Fruit fly (Drosophila melanogaster) whole organism, embryonic: ENCODE measurements around the gene Or65a.

Experiments
- Aef1 ChIP-seq: fragments of 200-800 bp; sonication (Bioruptor generic); IDR thresholded peaks from 3 replicates; pipeline ENCODE4 v1.3.6; 2022; ENCODE audit warnings: missing biosample characterization, missing genetic modification characterization
- Atf-2 ChIP-seq: fragments of 200-800 bp; sonication (Bioruptor generic); optimal IDR thresholded peaks from 2 replicates; lab custom pipeline; 2016; ENCODE audit warnings: missing biosample characterization, missing genetic modification characterization
- Awh ChIP-seq: fragments of 200-800 bp; sonication (Bioruptor generic); IDR thresholded peaks from 2 replicates; pipeline ENCODE4, ENCODE4 v1.3.6; 2022; ENCODE audit warnings: missing biosample characterization, missing genetic modification characterization
- B-H1 ChIP-seq: fragments of 200-800 bp; sonication (Bioruptor generic); IDR thresholded peaks from 3 replicates; pipeline ENCODE4 v1.3.6; 2022; ENCODE audit warnings: missing biosample characterization, missing genetic modification characterization
- Blimp-1 ChIP-seq: fragments of 200-800 bp; sonication (Bioruptor generic); optimal IDR thresholded peaks from 3 replicates; lab custom pipeline; 2018; ENCODE audit warnings: missing biosample characterization, missing genetic modification characterization, mild to moderate bottlenecking, moderate library complexity, missing genetic modification reagents
- CG10979 ChIP-seq: fragments of 200-800 bp; sonication (Bioruptor generic); optimal IDR thresholded peaks from 2 replicates; lab custom pipeline; 2018; ENCODE audit warnings: missing biosample characterization, mild to moderate bottlenecking, missing genetic modification characterization, moderate library complexity
- CG12659 ChIP-seq: fragments of 200-800 bp; sonication (Bioruptor generic); optimal IDR thresholded peaks from 3 replicates; lab custom pipeline; 2017; ENCODE audit warnings: mild to moderate bottlenecking, missing biosample characterization, missing genetic modification reagents, missing genetic modification characterization
- CG15696 ChIP-seq: fragments of 200-800 bp; sonication (Bioruptor generic); optimal IDR thresholded peaks from 2 replicates; lab custom pipeline; 2019; ENCODE audit warnings: missing biosample characterization, mild to moderate bottlenecking, missing genetic modification characterization, moderate library complexity
- CG2712 ChIP-seq: fragments of 200-800 bp; optimal IDR thresholded peaks from 3 replicates; lab custom pipeline; 2019; ENCODE audit warnings: missing biosample characterization, mild to moderate bottlenecking, missing genetic modification characterization, moderate library complexity
- CG2889 ChIP-seq: fragments of 200-800 bp; sonication (Bioruptor generic); IDR thresholded peaks from 3 replicates; pipeline ENCODE4 v1.3.6; 2022; ENCODE audit warnings: missing biosample characterization, missing genetic modification characterization
- CG4328 ChIP-seq: fragments of 200-800 bp; sonication (Bioruptor generic); optimal IDR thresholded peaks from 3 replicates; lab custom pipeline; 2017; ENCODE audit warnings: missing biosample characterization, missing genetic modification reagents, missing genetic modification characterization
- CG4404 ChIP-seq: fragments of 200-800 bp; sonication (Bioruptor generic); IDR thresholded peaks from 2 replicates; pipeline ENCODE4 v1.3.6; 2022; ENCODE audit warnings: missing biosample characterization, missing genetic modification characterization
- D19B ChIP-seq: fragments of 200-800 bp; sonication (Bioruptor generic); optimal IDR thresholded peaks from 2 replicates; lab custom pipeline; 2017; ENCODE audit warnings: missing biosample characterization, mild to moderate bottlenecking, missing genetic modification characterization
- Dfd ChIP-seq, 2 experiments: fragments of >200 bp; optimal IDR thresholded peaks; 2 replicates each; lab custom pipeline; 2017; ENCODE audit warnings: missing biosample characterization in 2 of 2, missing genetic modification characterization in 2 of 2
- Dip2 ChIP-seq: fragments of 200-800 bp; sonication (Bioruptor generic); IDR thresholded peaks from 2 replicates; pipeline ENCODE4 v1.3.6; 2022; ENCODE audit warnings: missing biosample characterization, missing genetic modification characterization
- Doc2 ChIP-seq: fragments of 200-800 bp; sonication (Bioruptor generic); IDR thresholded peaks from 2 replicates; pipeline ENCODE4 v1.3.6; 2022; ENCODE audit warnings: missing biosample characterization, missing genetic modification characterization
- Drgx ChIP-seq: fragments of 200-800 bp; sonication (Bioruptor generic); IDR thresholded peaks from 2 replicates; pipeline ENCODE4 v1.3.6; 2022; ENCODE audit warnings: missing biosample characterization, missing genetic modification characterization
- Ets65A ChIP-seq: fragments of 200-800 bp; sonication (Bioruptor generic); peaks from one replicate; lab custom pipeline; 2016; ENCODE audit warnings: missing biosample characterization, missing genetic modification characterization
- HHEX ChIP-seq: fragments of 200-800 bp; sonication (Bioruptor generic); optimal IDR thresholded peaks from 3 replicates; lab custom pipeline; 2017; ENCODE audit warnings: missing biosample characterization, mild to moderate bottlenecking, missing genetic modification characterization, missing genetic modification reagents
- Hey ChIP-seq: fragments of 200-800 bp; sonication (Bioruptor generic); optimal IDR thresholded peaks from 3 replicates; lab custom pipeline; 2018; ENCODE audit warnings: missing biosample characterization, mild to moderate bottlenecking, missing genetic modification characterization
- HmgZ ChIP-seq: fragments of 200-800 bp; sonication (Bioruptor generic); optimal IDR thresholded peaks from 2 replicates; lab custom pipeline; 2018; ENCODE audit warnings: missing biosample characterization, mild to moderate bottlenecking, missing genetic modification characterization
- Mes4 ChIP-seq: fragments of 200-800 bp; sonication (Bioruptor generic); optimal IDR thresholded peaks from 2 replicates; lab custom pipeline; 2016; ENCODE audit warnings: missing biosample characterization, missing genetic modification characterization
- NC2β ChIP-seq: fragments of 200-800 bp; sonication (Bioruptor generic); optimal IDR thresholded peaks from 2 replicates; lab custom pipeline; 2016; ENCODE audit warnings: missing biosample characterization, missing genetic modification characterization
- Xrp1 ChIP-seq: fragments of 200-800 bp; sonication (Bioruptor generic); IDR thresholded peaks from 2 replicates; pipeline ENCODE4 v1.3.6; 2022; ENCODE audit warnings: missing biosample characterization, missing genetic modification characterization
- al ChIP-seq: fragments of 200-800 bp; sonication (Bioruptor generic); IDR thresholded peaks from 2 replicates; pipeline ENCODE4 v1.3.6; 2022; ENCODE audit warnings: missing biosample characterization, missing genetic modification characterization
- bowl ChIP-seq: fragments of 200-800 bp; sonication (Bioruptor generic); IDR thresholded peaks from 2 replicates; pipeline ENCODE4 v1.3.6; 2022; ENCODE audit warnings: missing biosample characterization, missing genetic modification characterization
- bsh ChIP-seq, 2 experiments: fragments of 200-800 bp; sonication (Bioruptor generic); optimal IDR thresholded peaks; 2 replicates each; lab custom pipeline; 2017 to 2018; ENCODE audit warnings: mild to moderate bottlenecking in 2 of 2, missing biosample characterization in 2 of 2, missing genetic modification characterization in 2 of 2, moderate library complexity in 1 of 2
- crp ChIP-seq, 2 experiments: fragments of 200-800 bp; sonication (Bioruptor generic); optimal IDR thresholded peaks; 2 replicates in 1 of 2; 3 replicates in 1 of 2; lab custom pipeline; 2017; ENCODE audit warnings: missing biosample characterization in 2 of 2, missing genetic modification characterization in 2 of 2, mild to moderate bottlenecking in 1 of 2, moderate library complexity in 1 of 2
- dmrt11E ChIP-seq: fragments of 200-800 bp; sonication (Bioruptor generic); optimal IDR thresholded peaks from 3 replicates; lab custom pipeline; 2018; ENCODE audit warnings: missing biosample characterization, mild to moderate bottlenecking, missing genetic modification characterization, moderate library complexity
- eyg ChIP-seq: fragments of 200-800 bp; sonication (Bioruptor generic); optimal IDR thresholded peaks from 3 replicates; lab custom pipeline; 2016; ENCODE audit warnings: missing biosample characterization, missing genetic modification characterization
- gem ChIP-seq: fragments of 200-800 bp; sonication (Bioruptor generic); optimal IDR thresholded peaks from 2 replicates; lab custom pipeline; 2019; ENCODE audit warnings: missing biosample characterization, mild to moderate bottlenecking, missing genetic modification characterization, moderate library complexity
- gsb ChIP-seq: fragments of 200-800 bp; sonication (Bioruptor generic); IDR thresholded peaks from 2 replicates; pipeline ENCODE4 v1.3.6; 2022; ENCODE audit warnings: missing biosample characterization, missing genetic modification characterization
- ken ChIP-seq: fragments of 200-800 bp; sonication (Bioruptor generic); IDR thresholded peaks from 3 replicates; pipeline ENCODE4 v1.3.6; 2022; ENCODE audit warnings: missing biosample characterization, missing genetic modification characterization
- lbe ChIP-seq: fragments of 200-800 bp; sonication (Bioruptor generic); optimal IDR thresholded peaks from 2 replicates; lab custom pipeline; 2016; ENCODE audit warnings: missing biosample characterization, mild to moderate bottlenecking, missing genetic modification characterization
- lilli ChIP-seq: fragments of 200-800 bp; sonication (Bioruptor generic); optimal IDR thresholded peaks from 3 replicates; lab custom pipeline; 2016; ENCODE audit warnings: missing biosample characterization, missing genetic modification characterization
- lola ChIP-seq, 3 experiments: fragments of >200 bp in 2 of 3; fragments of 200-800 bp in 1 of 3; sonication (Bioruptor generic) in 1 of 3; optimal IDR thresholded peaks; 2 replicates each; lab custom pipeline; 2017 to 2019; ENCODE audit warnings: missing biosample characterization in 3 of 3, missing genetic modification characterization in 3 of 3, mild to moderate bottlenecking in 1 of 3, moderate library complexity in 1 of 3
- lov ChIP-seq, 2 experiments: fragments of 200-800 bp in 1 of 2; fragments of >200 bp in 1 of 2; sonication (Bioruptor generic) in 1 of 2; IDR thresholded peaks in 1 of 2; optimal IDR thresholded peaks in 1 of 2; 2 replicates in 1 of 2; 3 replicates in 1 of 2; pipeline versions ENCODE4 v1.3.6 to Lab custom; 2017 to 2022; ENCODE audit warnings: missing biosample characterization in 1 of 2, missing genetic modification characterization in 1 of 2
- nom ChIP-seq: fragments of 200-800 bp; sonication (Bioruptor generic); optimal IDR thresholded peaks from 2 replicates; lab custom pipeline; 2017; ENCODE audit warnings: missing biosample characterization, missing genetic modification characterization, mild to moderate bottlenecking, moderate library complexity, missing genetic modification reagents
- prd ChIP-seq, 3 experiments: fragments of >200 bp in 2 of 3; fragments of 200-800 bp in 1 of 3; sonication (Bioruptor generic) in 1 of 3; optimal IDR thresholded peaks in 2 of 3; IDR thresholded peaks in 1 of 3; 2 replicates in 2 of 3; 3 replicates in 1 of 3; pipeline versions ENCODE4 v1.3.6 to Lab custom; 2017 to 2022; ENCODE audit warnings: missing biosample characterization in 1 of 3, missing genetic modification characterization in 1 of 3
- pum ChIP-seq: fragments of 200-800 bp; sonication (Bioruptor generic); optimal IDR thresholded peaks from 2 replicates; lab custom pipeline; 2016; ENCODE audit warnings: missing biosample characterization, missing genetic modification characterization
- row ChIP-seq: fragments of 200-800 bp; sonication (Bioruptor generic); IDR thresholded peaks from 3 replicates; pipeline ENCODE4 v1.3.6; 2022; ENCODE audit warnings: missing biosample characterization, missing genetic modification characterization
- sim ChIP-seq: fragments of 200-800 bp; sonication (Bioruptor generic); IDR thresholded peaks from 2 replicates; pipeline ENCODE4 v1.3.6; 2022; ENCODE audit warnings: missing biosample characterization, missing genetic modification characterization
- sob ChIP-seq: fragments of 200-800 bp; sonication (Bioruptor generic); IDR thresholded peaks from 2 replicates; pipeline ENCODE4 v1.3.6; 2022; ENCODE audit warnings: missing biosample characterization, missing genetic modification characterization
- unc-4 ChIP-seq: fragments of 200-800 bp; sonication (Bioruptor generic); IDR thresholded peaks from 2 replicates; pipeline ENCODE4 v1.3.6; 2022; ENCODE audit warnings: missing biosample characterization, missing genetic modification characterization; ENCODE audit not compliant: partially characterized antibody
- unpg ChIP-seq: fragments of 200-800 bp; sonication (Bioruptor generic); optimal IDR thresholded peaks from 3 replicates; lab custom pipeline; 2018; ENCODE audit warnings: missing biosample characterization, mild to moderate bottlenecking, missing genetic modification characterization, moderate library complexity
- vvl ChIP-seq: fragments of 200-800 bp; sonication (Bioruptor generic); IDR thresholded peaks from 2 replicates; pipeline ENCODE4 v1.3.6; 2022; ENCODE audit warnings: missing biosample characterization, missing genetic modification characterization
- zen ChIP-seq: fragments of 200-800 bp; sonication (Bioruptor generic); optimal IDR thresholded peaks from 3 replicates; lab custom pipeline; 2018; ENCODE audit warnings: missing biosample characterization, mild to moderate bottlenecking, missing genetic modification characterization, moderate library complexity
- zf30C ChIP-seq: fragments of 200-800 bp; sonication (Bioruptor generic); optimal IDR thresholded peaks from 3 replicates; lab custom pipeline; 2018; ENCODE audit warnings: missing biosample characterization, mild to moderate bottlenecking, missing genetic modification characterization
- zfh1 ChIP-seq: fragments of 200-800 bp; sonication (Bioruptor generic); IDR thresholded peaks from 3 replicates; pipeline ENCODE4 v1.3.6; 2022; ENCODE audit warnings: missing biosample characterization, missing genetic modification characterization

The Or65a gene

dm6 chr3L:6358501-6358900 lies 38.1 kb downstream of the Or65a start (continued):
- TF ChIP-seq Drgx (GFP tag; lab: Robert Waterston, UW) (peak; percentile 73), lilli (GFP tag; lab: Kevin White, UChicago) (no peak), unc-4 (GFP tag; lab: Robert Waterston, UW) (no peak), unpg (no peak), CG4328 (GFP tag; lab: Kevin White, UChicago) (no peak), CG4404 (peak; percentile 26; the same call in 1 of the 2 replicates), bsh (GFP tag; optimal IDR thresholded peaks at IDR 0.05; lab: Kevin White, UChicago) (peak; percentile 12 to 29), vvl (GFP tag; lab: Robert Waterston, UW) (0 out of 2 replicates have a peak, but pooled peaks have one; percentile 21), Dip2 (GFP tag; lab: Robert Waterston, UW) (no peak), nom (peak; percentile 75), al (GFP tag; lab: Robert Waterston, UW) (no peak), pum (GFP tag; lab: Kevin White, UChicago) (no peak), CG2889 (no peak), Mes4 (GFP tag; lab: Kevin White, UChicago) (no peak), CG2712 (peak; percentile 14), Blimp-1 (GFP tag; lab: Kevin White, UChicago) (peak; percentile 12), Ets65A (GFP tag; lab: Kevin White, UChicago) (no peak), HHEX (GFP tag; lab: Kevin White, UChicago) (no peak), Hey (tag; lab: Kevin White, UChicago) (no peak), lbe (peak; percentile 28), sim (GFP tag; lab: Robert Waterston, UW) (no peak), CG10979 (tag; lab: Kevin White, UChicago) (peak; percentile 15), crp (GFP tag; optimal IDR thresholded peaks at IDR 0.05; lab: Kevin White, UChicago) (no peak), dmrt11E (tag; lab: Kevin White, UChicago) (peak; percentile 43), row (GFP tag; lab: Robert Waterston, UW) (peak; percentile 15; the same call in 1 of the 3 replicates), HmgZ (no peak), zf30C (no peak), Doc2 (GFP tag; lab: Robert Waterston, UW) (no peak), sob (GFP tag; lab: Robert Waterston, UW) (no peak), Dfd (GFP tag; optimal IDR thresholded peaks at IDR 0.05; lab: Kevin White, UChicago) (no peak), lola (GFP tag; optimal IDR thresholded peaks at IDR 0.05; lab: Kevin White, UChicago) (peak in 1 of 3 experiments; percentile 16), zfh1 (0 out of 3 replicates have a peak, but pooled peaks have one; percentile 19), Aef1 (GFP tag; lab: Robert Waterston, UW) (no peak), gem (tag; lab: Kevin White, UChicago) (peak; percentile 21)

- TF ChIP-seq nom: peak; percentile 61
- TF ChIP-seq ken (GFP tag; lab: Robert Waterston, UW): peak; percentile 19; the same call in 1 of the 3 replicates
- no peak for TF ChIP-seq Awh (GFP tag; lab: Robert Waterston, UW)
- TF ChIP-seq zfh1: peak; percentile 37; the same call in 1 of the 3 replicates
- peak; percentile 33 for TF ChIP-seq CG10979 (tag; lab: Kevin White, UChicago)
- TF ChIP-seq prd (optimal IDR thresholded peaks at IDR 0.05; lab: Kevin White, UChicago): no peak
- peak; percentile 35; the same call in 1 of the 3 replicates for TF ChIP-seq prd (GFP tag; IDR thresholded peaks at IDR 0.05; lab: Robert Waterston, UW)
- TF ChIP-seq dmrt11E (tag; lab: Kevin White, UChicago): peak; percentile 2
- no peak for TF ChIP-seq NC2β
- peak; percentile 35; the same call in 1 of the 2 replicates for TF ChIP-seq Drgx (GFP tag; lab: Robert Waterston, UW)
- TF ChIP-seq B-H1 (GFP tag; lab: Robert Waterston, UW): no peak
- TF ChIP-seq gem (tag; lab: Kevin White, UChicago): peak; percentile 3
- TF ChIP-seq zen (tag; lab: Kevin White, UChicago): peak; percentile 54
- TF ChIP-seq Atf-2 (GFP tag; lab: Kevin White, UChicago): no peak
- no peak for TF ChIP-seq gsb (GFP tag; lab: Robert Waterston, UW)
- no peak for TF ChIP-seq CG12659 (GFP tag; lab: Kevin White, UChicago)
- no peak for TF ChIP-seq eyg (GFP tag; lab: Kevin White, UChicago)
- peak; percentile 39 for TF ChIP-seq CG15696
- TF ChIP-seq lov (optimal IDR thresholded peaks at IDR 0.05; lab: Kevin White, UChicago): no peak
- TF ChIP-seq lov (GFP tag; IDR thresholded peaks at IDR 0.05; lab: Robert Waterston, UW): 0 out of 3 replicates have a peak, but pooled peaks have one; percentile 4
- no peak for TF ChIP-seq bowl
- TF ChIP-seq Xrp1 (GFP tag; lab: Robert Waterston, UW): peak; percentile 22; the same call in 1 of the 2 replicates
- no peak for TF ChIP-seq D19B (GFP tag; lab: Kevin White, UChicago)
- TF ChIP-seq, all 482 proteins: peak for 12
These were observed 38.8 kb downstream of the Or65a start for dm6 chr3L:6359205-6359604.
